Worm (Caenorhabditis elegans) whole organism, early embryonic: ENCODE data around the gene H39E23.3.

Experiments
- ama-1 ChIP-seq: fragments of 150-350 bp; optimal IDR thresholded peaks from 2 replicates; lab custom pipeline; 2014
- ceh-13 ChIP-seq: fragments of 200-800 bp; sonication (Bioruptor generic); optimal IDR thresholded peaks from 2 replicates; lab custom pipeline; 2018; ENCODE audit warnings: mild to moderate bottlenecking, missing genetic modification characterization, missing compliant biosample characterization
- ets-7 ChIP-seq: sonication (generic microtip); optimal IDR thresholded peaks from 2 replicates; lab custom pipeline; 2016; ENCODE audit warnings: missing genotype, missing genetic modification characterization, missing compliant biosample characterization

- TF ChIP-seq ama-1 (lab: Kevin White, UChicago) (no peak), ets-7 (tag; lab: Kevin White, UChicago) (no peak), ceh-13 (no peak)
Observed at ce11 chrV:14127834-14128233, 20.2 kb downstream of the H39E23.3 start.
